Worm (Caenorhabditis elegans) whole organism, early embryonic: ENCODE measurements around the gene F48C5.2.
"Not testable (repeated sequence)": the region's sequence is repeated elsewhere in the genome, so short reads cannot be mapped to it uniquely, and the experiment has no call there.

Experiments used
- B0310.2 ChIP-seq: sonication (generic microtip); optimal IDR thresholded peaks from 2 replicates; lab custom pipeline; 2016; ENCODE audit warnings: mild to moderate bottlenecking, missing genetic modification characterization, missing compliant biosample characterization
- F13C5.2 ChIP-seq: sonication (generic microtip); optimal IDR thresholded peaks from 2 replicates; lab custom pipeline; 2017; ENCODE audit warnings: mild to moderate bottlenecking, missing genetic modification characterization, inconsistent platforms, missing compliant biosample characterization
- aly-1 ChIP-seq: sonication (generic microtip); optimal IDR thresholded peaks from 2 replicates; lab custom pipeline; 2016; ENCODE audit warnings: missing genetic modification characterization, missing compliant biosample characterization
- ama-1 ChIP-seq: fragments of 150-350 bp; optimal IDR thresholded peaks from 2 replicates; lab custom pipeline; 2014
- ceh-13 ChIP-seq: fragments of 200-800 bp; sonication (Bioruptor generic); optimal IDR thresholded peaks from 2 replicates; lab custom pipeline; 2018; ENCODE audit warnings: mild to moderate bottlenecking, missing genetic modification characterization, missing compliant biosample characterization
- ceh-36 ChIP-seq: sonication (generic microtip); optimal IDR thresholded peaks from 2 replicates; lab custom pipeline; 2016; ENCODE audit warnings: missing genetic modification characterization, inconsistent platforms, missing compliant biosample characterization
- ets-7 ChIP-seq: sonication (generic microtip); optimal IDR thresholded peaks from 2 replicates; lab custom pipeline; 2016; ENCODE audit warnings: missing genotype, missing genetic modification characterization, missing compliant biosample characterization
- flt-1 ChIP-seq: fragments of 200-800 bp; sonication (Bioruptor generic); IDR thresholded peaks from 2 replicates; pipeline ENCODE4 v1.3.6; 2022; ENCODE audit warnings: missing genetic modification characterization, missing compliant biosample characterization
- hmbx-1 ChIP-seq: sonication (generic microtip); optimal IDR thresholded peaks from 2 replicates; lab custom pipeline; 2016; ENCODE audit warnings: mild to moderate bottlenecking, missing genetic modification characterization, missing compliant biosample characterization
- hmg-4 ChIP-seq: fragments of 200-800 bp; sonication (Bioruptor generic); optimal IDR thresholded peaks from 2 replicates; lab custom pipeline; 2018; ENCODE audit warnings: mild to moderate bottlenecking, missing genetic modification characterization, missing compliant biosample characterization
- hnd-1 ChIP-seq: sonication (generic microtip); optimal IDR thresholded peaks from 2 replicates; lab custom pipeline; 2016; ENCODE audit warnings: missing genetic modification characterization, missing compliant biosample characterization
- pes-1 ChIP-seq: fragments of 200-800 bp; sonication (Bioruptor generic); IDR thresholded peaks from 2 replicates; pipeline ENCODE4 v1.3.6; 2022; ENCODE audit warnings: missing genetic modification reagents, missing genetic modification characterization, missing compliant biosample characterization
- scrt-1 ChIP-seq: fragments of 200-800 bp; sonication (Bioruptor generic); IDR thresholded peaks from 2 replicates; pipeline ENCODE4 v1.3.6; 2022; ENCODE audit warnings: missing genetic modification characterization, missing compliant biosample characterization
- sea-1 ChIP-seq: fragments of 200-800 bp; sonication (Bioruptor generic); conservative IDR thresholded peaks from 2 replicates; pipeline ENCODE4 v1.3.6; 2022; ENCODE audit warnings: missing genetic modification characterization, missing compliant biosample characterization
- tbx-11 ChIP-seq: fragments of 200-800 bp; sonication (Bioruptor generic); IDR thresholded peaks from 2 replicates; pipeline ENCODE4 v1.3.6; 2022; ENCODE audit warnings: missing genetic modification characterization, missing compliant biosample characterization
- tbx-37 ChIP-seq: fragments of 200-800 bp; sonication (Bioruptor generic); conservative IDR thresholded peaks from 2 replicates; pipeline ENCODE4 v1.3.6; 2022; ENCODE audit warnings: missing genetic modification reagents, missing genetic modification characterization, missing compliant biosample characterization
- tra-4 ChIP-seq: sonication (generic microtip); optimal IDR thresholded peaks from 2 replicates; lab custom pipeline; 2017; ENCODE audit warnings: missing genetic modification characterization, missing compliant biosample characterization

Gene F48C5.2

ce11 chrX:11439740-11440139, 14.4 kb downstream of the F48C5.2 start, which contains the start of gene F46C3.7:
TSS of gene F46C3.7 (plus strand) at chrX:11440040.
- not testable (repeated sequence) for TF ChIP-seq tbx-11; ama-1 (lab: Kevin White, UChicago); hmbx-1

- TF ChIP-seq tra-4 (tag; lab: Kevin White, UChicago): no peak
- TF ChIP-seq ceh-13 (GFP tag; lab: Kevin White, UChicago): no peak
- no peak for TF ChIP-seq tbx-37 (GFP tag; lab: Robert Waterston, UW)
These were observed 16.4 kb downstream of the F48C5.2 start for ce11 chrX:11437716-11438115.

- no peak for TF ChIP-seq scrt-1 (GFP tag; lab: Robert Waterston, UW)
- TF ChIP-seq tra-4 (tag; lab: Kevin White, UChicago): no peak
- no peak for TF ChIP-seq aly-1
- TF ChIP-seq pes-1 (GFP tag; lab: Robert Waterston, UW): no peak
- TF ChIP-seq sea-1: no peak
- TF ChIP-seq ceh-36 (tag; lab: Kevin White, UChicago): no peak
- TF ChIP-seq tbx-11: no peak
- TF ChIP-seq hmbx-1: no peak
- TF ChIP-seq tbx-37 (GFP tag; lab: Robert Waterston, UW): no peak
- no peak for TF ChIP-seq hnd-1 (tag; lab: Kevin White, UChicago)
- no peak for TF ChIP-seq ama-1 (lab: Kevin White, UChicago)
- TF ChIP-seq ceh-13 (GFP tag; lab: Kevin White, UChicago): no peak
- TF ChIP-seq F13C5.2 (tag; lab: Kevin White, UChicago): no peak
- no peak for TF ChIP-seq B0310.2 (tag; lab: Kevin White, UChicago)
- no peak for TF ChIP-seq hmg-4 (GFP tag; lab: Kevin White, UChicago)
These were observed 18.6 kb downstream of the F48C5.2 start for ce11 chrX:11435488-11435887.

DNA sequence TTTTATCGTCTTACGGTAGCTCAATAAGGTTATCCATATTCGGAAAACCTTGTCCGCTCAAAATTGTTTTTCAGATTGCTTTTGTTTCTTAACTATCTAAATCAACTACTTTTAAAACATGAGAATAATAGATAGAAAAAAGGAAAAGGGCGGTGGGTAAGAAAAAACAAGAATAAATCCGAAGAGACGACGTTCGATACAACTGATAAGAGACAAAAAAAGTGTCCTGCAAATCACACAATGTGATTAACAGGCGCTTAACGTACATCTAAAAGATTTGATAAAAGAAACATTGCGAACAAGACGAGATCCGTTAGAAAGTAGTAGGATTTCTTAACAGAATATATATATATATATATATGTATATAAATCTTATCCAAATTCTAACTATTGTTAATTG, 20.6 kb downstream of the F48C5.2 start, which contains the start of gene hum-4:
Gene hum-4 (minus strand): TSS at position 101 of the 400 bp plus-strand sequence.
- TF ChIP-seq hmg-4 (GFP tag; lab: Kevin White, UChicago): no peak

- TF ChIP-seq hmbx-1 (no peak), ets-7 (tag; lab: Kevin White, UChicago) (no peak), scrt-1 (GFP tag; lab: Robert Waterston, UW) (no peak), hmg-4 (GFP tag; lab: Kevin White, UChicago) (no peak), sea-1 (no peak), pes-1 (GFP tag; lab: Robert Waterston, UW) (no peak), hnd-1 (tag; lab: Kevin White, UChicago) (no peak), ceh-13 (GFP tag; lab: Kevin White, UChicago) (no peak), tra-4 (tag; lab: Kevin White, UChicago) (no peak), ama-1 (lab: Kevin White, UChicago) (no peak), aly-1 (no peak)
These were observed 26.6 kb downstream of the F48C5.2 start for ce11 chrX:11427550-11427949.

DNA sequence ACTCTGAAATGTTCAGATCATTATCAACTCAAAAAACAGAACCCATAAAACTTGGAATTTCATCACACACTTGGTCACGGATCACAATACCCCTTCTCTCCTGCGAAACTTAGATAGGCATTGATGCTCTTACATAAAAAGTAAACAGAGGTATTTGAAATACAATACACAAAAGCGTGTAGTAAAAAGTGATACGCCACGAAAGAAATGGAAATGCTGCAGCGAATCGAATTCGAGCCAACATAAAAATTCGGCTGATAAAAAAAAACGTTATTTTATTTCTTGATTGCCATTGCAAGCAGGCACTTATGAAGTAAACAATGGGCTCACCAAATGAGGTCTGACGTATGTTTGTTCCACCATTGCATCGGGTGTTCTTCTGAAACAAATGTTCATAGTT, 27.5 kb downstream of the F48C5.2 start:
- TF ChIP-seq hmg-4 (GFP tag; lab: Kevin White, UChicago) (no peak), scrt-1 (GFP tag; lab: Robert Waterston, UW) (no peak), ama-1 (lab: Kevin White, UChicago) (no peak), ceh-36 (tag; lab: Kevin White, UChicago) (no peak), tra-4 (tag; lab: Kevin White, UChicago) (no peak), F13C5.2 (tag; lab: Kevin White, UChicago) (no peak), tbx-37 (GFP tag; lab: Robert Waterston, UW) (no peak), pes-1 (GFP tag; lab: Robert Waterston, UW) (no peak), aly-1 (no peak), ceh-13 (GFP tag; lab: Kevin White, UChicago) (no peak), ets-7 (tag; lab: Kevin White, UChicago) (no peak), sea-1 (no peak), B0310.2 (tag; lab: Kevin White, UChicago) (no peak), tbx-11 (no peak), flt-1 (no peak), hmbx-1 (no peak)

DNA sequence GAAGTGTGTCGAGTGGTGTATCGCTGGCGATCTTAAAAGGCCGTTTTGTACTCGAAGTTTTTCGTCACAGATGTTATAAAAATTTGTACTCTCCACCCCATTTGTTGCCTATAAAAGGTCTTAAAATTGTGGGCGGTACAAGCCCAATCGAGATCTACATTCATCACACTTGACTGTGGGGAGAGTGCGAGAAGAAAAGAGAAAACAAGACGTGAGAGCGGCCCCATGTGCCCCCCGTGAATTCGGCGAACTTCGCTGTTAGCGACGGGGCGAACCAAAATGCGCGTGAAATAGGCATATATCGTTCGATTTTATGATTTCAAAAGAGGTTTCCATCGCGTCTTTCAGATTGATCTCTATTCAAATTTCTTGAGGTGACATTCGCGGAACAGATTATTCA, 34.1 kb downstream of the F48C5.2 start, which contains the start of gene F46C3.6:
Gene F46C3.6 (minus strand): TSS at position 87 of the 400 bp plus-strand sequence.
- TF ChIP-seq B0310.2 (tag; lab: Kevin White, UChicago): no peak
- no peak for TF ChIP-seq ets-7 (tag; lab: Kevin White, UChicago)
- TF ChIP-seq sea-1: no peak
- no peak for TF ChIP-seq ama-1 (lab: Kevin White, UChicago)
- no peak for TF ChIP-seq flt-1
- no peak for TF ChIP-seq ceh-13 (GFP tag; lab: Kevin White, UChicago)
- no peak for TF ChIP-seq ceh-36 (tag; lab: Kevin White, UChicago)
- no peak for TF ChIP-seq tra-4 (tag; lab: Kevin White, UChicago)
- no peak for TF ChIP-seq hnd-1 (tag; lab: Kevin White, UChicago)
- TF ChIP-seq pes-1 (GFP tag; lab: Robert Waterston, UW): no peak
- no peak for TF ChIP-seq hmbx-1
- no peak for TF ChIP-seq F13C5.2 (tag; lab: Kevin White, UChicago)
- no peak for TF ChIP-seq tbx-37 (GFP tag; lab: Robert Waterston, UW)
- no peak for TF ChIP-seq aly-1
- no peak for TF ChIP-seq tbx-11
- no peak for TF ChIP-seq scrt-1 (GFP tag; lab: Robert Waterston, UW)
- no peak for TF ChIP-seq hmg-4 (GFP tag; lab: Kevin White, UChicago)

DNA sequence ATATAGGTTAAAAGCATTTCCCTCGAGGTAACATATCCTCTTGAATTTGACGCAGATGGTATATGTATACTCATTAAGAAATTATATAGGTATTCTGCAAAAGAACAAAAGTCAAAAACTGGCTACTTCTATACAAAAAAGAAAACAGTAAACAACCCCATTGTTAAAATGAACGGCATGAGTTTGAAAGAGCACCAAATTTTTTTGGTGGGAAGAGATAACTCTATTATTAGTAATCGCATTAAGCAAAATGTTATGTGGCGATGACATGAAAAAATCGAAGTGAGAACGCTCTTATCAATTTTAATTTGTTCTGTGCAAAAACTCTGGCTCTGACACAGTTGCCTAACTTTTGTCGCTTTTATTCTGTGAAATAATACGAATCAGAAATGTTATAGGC, 35.5 kb downstream of the F48C5.2 start, which contains the start of gene F46C3.2:
Gene F46C3.2 (minus strand): TSS at position 101 of the 400 bp plus-strand sequence.
- TF ChIP-seq F13C5.2 (tag; lab: Kevin White, UChicago) (no peak), B0310.2 (tag; lab: Kevin White, UChicago) (no peak)
